Fruit fly (Drosophila melanogaster) whole organism: ENCODE measurements around the gene CG9098.

ENCODE experiments used
- CG8478 ChIP-seq: fragments of >200 bp; optimal IDR thresholded peaks from 2 replicates; lab custom pipeline; 2018; ENCODE audit warnings: inconsistent platforms
- pan ChIP-seq: fragments of >200 bp; optimal IDR thresholded peaks from 2 replicates; lab custom pipeline; 2017

dm6 chr2L:6034344-6034743, 22.2 kb upstream of the CG9098 start, which contains the start of gene CG9109:
- TF ChIP-seq CG8478 (lab: Kevin White, UChicago) (no peak), pan (lab: Kevin White, UChicago) (no peak)
